Worm (Caenorhabditis elegans): Measurements from ENCODE around the gene mrps-12.

ce11 chrV:20813646-20814045, 24.2 kb upstream of the mrps-12 start:
- TF ChIP-seq snpc-4 (tag; optimal IDR thresholded peaks at IDR 0.05) (no peak), mep-1 (tag; optimal IDR thresholded peaks at IDR 0.05) (no peak), nhr-28 (tag; optimal IDR thresholded peaks at IDR 0.05) (no peak), ces-1 (GFP tag; optimal IDR thresholded peaks at IDR 0.05) (no peak), mab-5 (tag; optimal IDR thresholded peaks at IDR 0.05) (no peak), hlh-1 (tag; optimal IDR thresholded peaks at IDR 0.05) (no peak), unc-39 (tag; optimal IDR thresholded peaks at IDR 0.05) (no peak), unc-120 (tag; optimal IDR thresholded peaks at IDR 0.05; ENCODE audit: poor library complexity, severe bottlenecking) (no peak), pha-4 (tag; optimal IDR thresholded peaks at IDR 0.05) (no peak), sem-2 (GFP tag; optimal IDR thresholded peaks at IDR 0.05) (no peak), lsy-2 (tag; optimal IDR thresholded peaks at IDR 0.05) (no peak), tbx-8 (GFP tag; optimal IDR thresholded peaks at IDR 0.05) (no peak), elt-3 (tag; optimal IDR thresholded peaks at IDR 0.05) (no peak), nhr-237 (tag; optimal IDR thresholded peaks at IDR 0.05) (no peak)
